Worm (Caenorhabditis elegans) whole organism, L1 larva: ENCODE measurements around the gene swsn-1.
A peak's percentile ranks its signal among the peaks of the same experiment; 100 is the strongest.

Source experiments
- aha-1 ChIP-seq: fragments of 150-350 bp; optimal IDR thresholded peaks from 2 replicates; lab custom pipeline; 2014; ENCODE audit warnings: missing biosample characterization, missing genetic modification characterization
- ama-1 ChIP-seq: fragments of 150-350 bp; optimal IDR thresholded peaks from 2 replicates; lab custom pipeline; 2014
- ceh-8 ChIP-seq: fragments of 200-800 bp; sonication (Bioruptor generic); optimal IDR thresholded peaks from 2 replicates; lab custom pipeline; 2018; ENCODE audit warnings: mild to moderate bottlenecking, missing genetic modification characterization, moderate library complexity, missing compliant biosample characterization
- ceh-82 ChIP-seq, 3 experiments: fragments of 150-350 bp in 1 of 3; sonication (generic microtip) in 2 of 3; optimal IDR thresholded peaks; 2 replicates each; lab custom pipeline; 2014 to 2017; ENCODE audit warnings: missing biosample characterization in 3 of 3, missing genetic modification characterization in 3 of 3
- ceh-88 ChIP-seq: fragments of 200-800 bp; sonication (Bioruptor generic); IDR thresholded peaks from 2 replicates; pipeline ENCODE4 v1.3.6; 2022; ENCODE audit warnings: missing genetic modification characterization, missing compliant biosample characterization
- ces-1 ChIP-seq: fragments of 150-350 bp; optimal IDR thresholded peaks from 2 replicates; lab custom pipeline; 2014; ENCODE audit warnings: missing biosample characterization, missing genetic modification reagents, missing genetic modification characterization
- efl-1 ChIP-seq, 4 experiments: fragments of 150-350 bp; optimal IDR thresholded peaks in 3 of 4; peaks in 1 of 4; 1 replicate in 1 of 4; 2 replicates in 3 of 4; lab custom pipeline; 2014; ENCODE audit warnings: missing biosample characterization in 2 of 4, missing genetic modification characterization in 2 of 4, missing genetic modification reagents in 2 of 4
- efl-3 ChIP-seq: fragments of 200-800 bp; sonication (Bioruptor generic); optimal IDR thresholded peaks from 2 replicates; lab custom pipeline; 2018; ENCODE audit warnings: mild to moderate bottlenecking, missing genetic modification characterization, missing compliant biosample characterization
- elt-2 ChIP-seq: sonication (generic microtip); optimal IDR thresholded peaks from 2 replicates; lab custom pipeline; 2016; ENCODE audit warnings: missing genetic modification characterization, mild to moderate bottlenecking, inconsistent platforms, missing compliant biosample characterization, missing genetic modification reagents
- elt-3 ChIP-seq, 6 experiments: fragments of 150-350 bp in 1 of 6; sonication (generic microtip); optimal IDR thresholded peaks; 2 replicates each; lab custom pipeline; 2017 to 2018; ENCODE audit warnings: missing biosample characterization in 6 of 6, missing genetic modification characterization in 6 of 6, inconsistent platforms in 1 of 6
- ets-5 ChIP-seq: fragments of 200-800 bp; sonication (Bioruptor generic); IDR thresholded peaks from 2 replicates; pipeline ENCODE4 v1.3.6; 2022; ENCODE audit warnings: missing genetic modification characterization, missing compliant biosample characterization
- fkh-4 ChIP-seq: sonication (generic microtip); optimal IDR thresholded peaks from 2 replicates; lab custom pipeline; 2016; ENCODE audit warnings: missing compliant biosample characterization, missing genetic modification characterization, borderline replicate concordance
- fos-1 ChIP-seq: fragments of 150-350 bp; optimal IDR thresholded peaks from 2 replicates; lab custom pipeline; 2014; ENCODE audit warnings: missing biosample characterization, missing genetic modification characterization
- hlh-17 ChIP-seq: fragments of 200-800 bp; sonication (Bioruptor generic); optimal IDR thresholded peaks from 2 replicates; lab custom pipeline; 2018; ENCODE audit warnings: missing genetic modification characterization, mild to moderate bottlenecking, missing compliant biosample characterization, moderate library complexity, borderline replicate concordance
- hlh-4 ChIP-seq: sonication (generic microtip); optimal IDR thresholded peaks from 2 replicates; lab custom pipeline; 2016; ENCODE audit warnings: mild to moderate bottlenecking, missing genetic modification characterization, missing compliant biosample characterization
- hpl-2 ChIP-seq: fragments of 150-350 bp; optimal IDR thresholded peaks from 2 replicates; lab custom pipeline; 2014; ENCODE audit warnings: missing biosample characterization, missing genetic modification reagents, missing genetic modification characterization
- irx-1 ChIP-seq: sonication (generic microtip); optimal IDR thresholded peaks from 2 replicates; lab custom pipeline; 2016; ENCODE audit warnings: missing genetic modification characterization, missing compliant biosample characterization
- isw-1 ChIP-seq: fragments of 200-800 bp; sonication (Bioruptor generic); IDR thresholded peaks from 2 replicates; pipeline ENCODE4 v1.3.6; 2022; ENCODE audit warnings: missing genetic modification characterization, missing compliant biosample characterization
- jun-1 ChIP-seq: fragments of 150-350 bp; optimal IDR thresholded peaks from 2 replicates; lab custom pipeline; 2014; ENCODE audit warnings: missing biosample characterization, missing genetic modification reagents, missing genetic modification characterization
- lin-14 ChIP-seq: fragments of 200-800 bp; sonication (Bioruptor generic); optimal IDR thresholded peaks from 2 replicates; lab custom pipeline; 2018; ENCODE audit warnings: mild to moderate bottlenecking, missing genetic modification characterization, moderate library complexity, missing compliant biosample characterization
- lin-35 ChIP-seq, 2 experiments: fragments of 150-350 bp; optimal IDR thresholded peaks; 2 replicates each; lab custom pipeline; 2014; ENCODE audit warnings: missing biosample characterization in 2 of 2, missing genetic modification characterization in 2 of 2, missing genetic modification reagents in 2 of 2
- lsy-2 ChIP-seq, 2 experiments: fragments of 150-350 bp; optimal IDR thresholded peaks; 2 replicates each; lab custom pipeline; 2014; ENCODE audit warnings: missing biosample characterization in 2 of 2, missing genetic modification characterization in 2 of 2
- nhr-28 ChIP-seq: fragments of 150-350 bp; optimal IDR thresholded peaks from 2 replicates; lab custom pipeline; 2014; ENCODE audit warnings: missing biosample characterization, missing genetic modification characterization
- nhr-77 ChIP-seq: fragments of 150-350 bp; optimal IDR thresholded peaks from 2 replicates; lab custom pipeline; 2014; ENCODE audit warnings: missing biosample characterization, missing genetic modification characterization
- nhr-84 ChIP-seq: sonication (generic microtip); optimal IDR thresholded peaks from 2 replicates; lab custom pipeline; 2017; ENCODE audit warnings: missing biosample characterization, missing genetic modification characterization
- pax-3 ChIP-seq: fragments of 200-800 bp; sonication (Bioruptor generic); optimal IDR thresholded peaks from 2 replicates; lab custom pipeline; 2018; ENCODE audit warnings: mild to moderate bottlenecking, missing genetic modification characterization, moderate library complexity, missing compliant biosample characterization
- pqm-1 ChIP-seq: sonication (generic microtip); optimal IDR thresholded peaks from 3 replicates; lab custom pipeline; 2017; ENCODE audit warnings: missing biosample characterization, missing genetic modification characterization
- rnt-1 ChIP-seq: sonication (generic microtip); optimal IDR thresholded peaks from 2 replicates; lab custom pipeline; 2016; ENCODE audit warnings: mild to moderate bottlenecking, missing genetic modification characterization, moderate library complexity, missing compliant biosample characterization
- skn-1 ChIP-seq: fragments of 150-350 bp; optimal IDR thresholded peaks from 2 replicates; lab custom pipeline; 2014; ENCODE audit warnings: missing biosample characterization, missing genetic modification characterization
- snu-23 ChIP-seq: sonication (generic microtip); optimal IDR thresholded peaks from 2 replicates; lab custom pipeline; 2016; ENCODE audit warnings: missing genetic modification characterization, missing compliant biosample characterization
- sox-4 ChIP-seq: sonication (generic microtip); optimal IDR thresholded peaks from 2 replicates; lab custom pipeline; 2016; ENCODE audit warnings: missing genetic modification characterization, missing compliant biosample characterization
- sptf-1 ChIP-seq: fragments of 150-350 bp; optimal IDR thresholded peaks from 2 replicates; lab custom pipeline; 2014; ENCODE audit warnings: missing biosample characterization, missing genetic modification characterization
- tbx-2 ChIP-seq: sonication (generic microtip); optimal IDR thresholded peaks from 2 replicates; lab custom pipeline; 2016; ENCODE audit warnings: missing genetic modification characterization, missing compliant biosample characterization
- tlp-1 ChIP-seq: fragments of 150-350 bp; optimal IDR thresholded peaks from 2 replicates; lab custom pipeline; 2014; ENCODE audit warnings: missing biosample characterization, missing genetic modification characterization
- unc-62 ChIP-seq: fragments of 150-350 bp; optimal IDR thresholded peaks from 2 replicates; lab custom pipeline; 2014; ENCODE audit warnings: missing biosample characterization, missing genetic modification reagents, missing genetic modification characterization
- unc-86 ChIP-seq: sonication (generic microtip); optimal IDR thresholded peaks from 2 replicates; lab custom pipeline; 2016; ENCODE audit warnings: missing genetic modification characterization, missing compliant biosample characterization
- unc-98 ChIP-seq: fragments of 200-800 bp; sonication (Bioruptor generic); IDR thresholded peaks from 2 replicates; pipeline ENCODE4 v1.3.6; 2022; ENCODE audit warnings: missing genetic modification characterization, missing compliant biosample characterization
- vab-15 ChIP-seq: sonication (generic microtip); optimal IDR thresholded peaks from 2 replicates; lab custom pipeline; 2017; ENCODE audit warnings: missing genotype, mild to moderate bottlenecking, missing genetic modification characterization, missing compliant biosample characterization
- zag-1 ChIP-seq: fragments of 150-350 bp; optimal IDR thresholded peaks from 2 replicates; lab custom pipeline; 2014; ENCODE audit warnings: missing biosample characterization, missing genetic modification characterization
- zip-4 ChIP-seq: fragments of 200-800 bp; sonication (Bioruptor generic); optimal IDR thresholded peaks from 2 replicates; lab custom pipeline; 2018; ENCODE audit warnings: mild to moderate bottlenecking, missing genetic modification characterization, moderate library complexity, missing compliant biosample characterization
- ztf-4 ChIP-seq: fragments of 150-350 bp; optimal IDR thresholded peaks from 2 replicates; lab custom pipeline; 2014; ENCODE audit warnings: missing biosample characterization, missing genetic modification characterization

Gene swsn-1

ce11 chrV:20233743-20234142 is 15.5 kb downstream of the swsn-1 start, which contains the start of gene Y113G7B.15:
TSS of gene Y113G7B.15 (minus strand) at chrV:20233843.
- no peak for TF ChIP-seq fos-1 (tag; lab: Kevin White, UChicago)
- TF ChIP-seq ceh-8 (GFP tag; lab: Kevin White, UChicago), result no peak
- TF ChIP-seq ces-1 (GFP tag; lab: Kevin White, UChicago), result no peak
- TF ChIP-seq ets-5, result no peak
- TF ChIP-seq pqm-1, result no peak
- TF ChIP-seq lin-35 (GFP tag; optimal IDR thresholded peaks at IDR 0.05; lab: Kevin White, UChicago), result no peak
- no peak for TF ChIP-seq pax-3 (tag; lab: Kevin White, UChicago)
- TF ChIP-seq sox-4 (tag; lab: Kevin White, UChicago), result no peak
- TF ChIP-seq ama-1 (lab: Kevin White, UChicago), result no peak

ce11 chrV:20225312-20225711 is 24.0 kb downstream of the swsn-1 start:
- TF ChIP-seq lin-35 (GFP tag; optimal IDR thresholded peaks at IDR 0.05; lab: Kevin White, UChicago) (peak in 1 of 2 experiments; percentile 3), aha-1 (tag; lab: Kevin White, UChicago) (no peak), efl-1 (optimal IDR thresholded peaks at IDR 0.05; lab: Kevin White, UChicago) (no peak), efl-1 (GFP tag; optimal IDR thresholded peaks at IDR 0.05 in 1 of 2; lab: Kevin White, UChicago) (peak in 1 of 2 experiments; percentile 6), elt-2 (tag; lab: Kevin White, UChicago) (peak; percentile 35), ama-1 (lab: Kevin White, UChicago) (no peak)

- TF ChIP-seq skn-1 (tag; lab: Kevin White, UChicago), result no peak
- TF ChIP-seq sox-4 (tag; lab: Kevin White, UChicago), result no peak
- no peak for TF ChIP-seq ets-5
- no peak for TF ChIP-seq jun-1 (tag; lab: Kevin White, UChicago)
- no peak for TF ChIP-seq rnt-1 (tag; lab: Kevin White, UChicago)
- TF ChIP-seq hlh-4 (tag; lab: Kevin White, UChicago), result no peak
- TF ChIP-seq unc-98 (GFP tag; lab: Robert Waterston, UW), result no peak
- no peak for TF ChIP-seq isw-1 (GFP tag; lab: Robert Waterston, UW)
- no peak for TF ChIP-seq hlh-17 (GFP tag; lab: Kevin White, UChicago)
- no peak for TF ChIP-seq tbx-2 (tag; lab: Kevin White, UChicago)
- TF ChIP-seq tlp-1, result no peak
- no peak for TF ChIP-seq pqm-1
- TF ChIP-seq ceh-8 (GFP tag; lab: Kevin White, UChicago), result no peak
- no peak for TF ChIP-seq nhr-28 (tag; lab: Kevin White, UChicago)
- TF ChIP-seq sptf-1, result no peak
- no peak for TF ChIP-seq efl-3 (GFP tag; lab: Kevin White, UChicago)
- TF ChIP-seq nhr-84, result no peak
- no peak for TF ChIP-seq vab-15 (tag; lab: Kevin White, UChicago)
Measured at ce11 chrV:20223725-20224124, 25.6 kb downstream of the swsn-1 start.

ce11 chrV:20220604-20221003 is 28.7 kb downstream of the swsn-1 start:
- TF ChIP-seq efl-1 (optimal IDR thresholded peaks at IDR 0.05; lab: Kevin White, UChicago), result no peak
- TF ChIP-seq efl-1 (GFP tag; optimal IDR thresholded peaks at IDR 0.05 in 1 of 2; lab: Kevin White, UChicago), result peak in 1 of 2 experiments; percentile 30
- no peak for TF ChIP-seq zip-4
- no peak for TF ChIP-seq elt-3 (tag; optimal IDR thresholded peaks at IDR 0.05; lab: Kevin White, UChicago)
- no peak for TF ChIP-seq ama-1 (lab: Kevin White, UChicago)

- TF ChIP-seq ztf-4 (tag; lab: Kevin White, UChicago) (no peak), irx-1 (tag; lab: Kevin White, UChicago) (no peak), hpl-2 (GFP tag; lab: Kevin White, UChicago) (no peak), unc-86 (tag; lab: Kevin White, UChicago) (no peak), ceh-82 (tag; optimal IDR thresholded peaks at IDR 0.05; lab: Kevin White, UChicago) (no peak), fos-1 (tag; lab: Kevin White, UChicago) (no peak), isw-1 (GFP tag; lab: Robert Waterston, UW) (no peak), lin-14 (no peak), unc-62 (GFP tag; lab: Kevin White, UChicago) (no peak), nhr-77 (tag; lab: Kevin White, UChicago) (no peak), pax-3 (tag; lab: Kevin White, UChicago) (no peak), lsy-2 (tag; optimal IDR thresholded peaks at IDR 0.05; lab: Kevin White, UChicago) (no peak), fkh-4 (tag; lab: Kevin White, UChicago) (no peak), snu-23 (no peak), ceh-88 (no peak), zag-1 (tag; lab: Kevin White, UChicago) (no peak), zip-4 (no peak)
- TF ChIP-seq, all 84 proteins: peak for 0
Measured at ce11 chrV:20215197-20215596, 34.1 kb downstream of the swsn-1 start, which contains the start of gene Y113G7B.11. TSS of gene Y113G7B.11 (minus strand) at chrV:20215297.
